In genomic region chr2L:19998139-19998538, dm6 we compare ENCODE assay signal across 1 fruit fly cellular context.
A peak's percentile ranks its signal among the peaks of the same experiment; 100 is the strongest.
TF ChIP-seq lines count a peak whose summit lies in the region.

No protein-coding gene starts in this region.

TF ChIP-seq in whole organism, embryonic, 481 proteins besides CTCF, POLR2A, EP300 and RAD21 (continued from another document):
- TF ChIP-seq CG6854 (GFP tag; optimal IDR thresholded peaks at IDR 0.05; lab: Kevin White, UChicago) (no peak), crc (GFP tag; optimal IDR thresholded peaks at IDR 0.05; lab: Kevin White, UChicago) (no peak), MTF-1 (GFP tag; optimal IDR thresholded peaks at IDR 0.05; lab: Kevin White, UChicago; ENCODE audit: borderline replicate concordance) (peak; percentile 30), CG2199 (GFP tag; IDR thresholded peaks at IDR 0.05; lab: Robert Waterston, UW) (no peak), CG16863 (GFP tag; optimal IDR thresholded peaks at IDR 0.05; lab: Kevin White, UChicago) (no peak), pnt (GFP tag; optimal IDR thresholded peaks at IDR 0.05; lab: Kevin White, UChicago) (no peak), CG34376 (GFP tag; optimal IDR thresholded peaks at IDR 0.05; lab: Kevin White, UChicago) (no peak), vfl (GFP tag; optimal IDR thresholded peaks at IDR 0.05; lab: Kevin White, UChicago) (no peak), Deaf1 (tag; optimal IDR thresholded peaks at IDR 0.05; lab: Kevin White, UChicago) (no peak), CG4730 (GFP tag; IDR thresholded peaks at IDR 0.05; lab: Robert Waterston, UW) (no peak), pho (GFP tag; optimal IDR thresholded peaks at IDR 0.05; lab: Kevin White, UChicago) (no peak), lab (GFP tag; optimal IDR thresholded peaks at IDR 0.05; lab: Kevin White, UChicago) (peak; percentile 48)
